Worm (Caenorhabditis elegans): ENCODE measurements around the gene myrf-1.
A peak's percentile ranks its signal among the peaks of the same experiment; 100 is the strongest.

myrf-1 gene

ce11 chrII:10548778-10549671 is 46.7 kb upstream of the myrf-1 start:
- peak; percentile 65 for TF ChIP-seq unc-62 (GFP tag; optimal IDR thresholded peaks at IDR 0.05)
- TF ChIP-seq M03D4.4 (tag; optimal IDR thresholded peaks at IDR 0.05) = no peak
- TF ChIP-seq ceh-83 (GFP tag; optimal IDR thresholded peaks at IDR 0.05) = no peak
- TF ChIP-seq nhr-12 (tag; optimal IDR thresholded peaks at IDR 0.05) = peak; percentile 42
- TF ChIP-seq ceh-39 (tag; optimal IDR thresholded peaks at IDR 0.05) = peak; percentile 10
- peak; percentile 55 for TF ChIP-seq nhr-237 (tag; optimal IDR thresholded peaks at IDR 0.05)
- no peak for TF ChIP-seq mab-5 (tag; optimal IDR thresholded peaks at IDR 0.05)
- no peak for TF ChIP-seq elt-3 (tag; optimal IDR thresholded peaks at IDR 0.05)
- TF ChIP-seq unc-39 (tag; optimal IDR thresholded peaks at IDR 0.05) = no peak
- peak; percentile 99 for TF ChIP-seq nhr-2 (tag; optimal IDR thresholded peaks at IDR 0.05)
- TF ChIP-seq blmp-1 (tag; optimal IDR thresholded peaks at IDR 0.05) = no peak
- TF ChIP-seq flh-1 (GFP tag; optimal IDR thresholded peaks at IDR 0.05) = peak; percentile 22
- peak; percentile 68 for TF ChIP-seq sptf-1 (tag; optimal IDR thresholded peaks at IDR 0.05)
- peak; percentile 71 for TF ChIP-seq unc-120 (tag; optimal IDR thresholded peaks at IDR 0.05; ENCODE audit: poor library complexity, severe bottlenecking)
- TF ChIP-seq ceh-43 (GFP tag; optimal IDR thresholded peaks at IDR 0.05) = no peak
- TF ChIP-seq cnd-1 (tag; optimal IDR thresholded peaks at IDR 0.05) = peak; percentile 63
- peak; percentile 30 for TF ChIP-seq lsy-2 (tag; optimal IDR thresholded peaks at IDR 0.05)
- TF ChIP-seq pha-4 (tag; optimal IDR thresholded peaks at IDR 0.05) = peak; percentile 85
- TF ChIP-seq mep-1 (tag; optimal IDR thresholded peaks at IDR 0.05) = peak; percentile 57
- no peak for TF ChIP-seq nhr-76 (tag; optimal IDR thresholded peaks at IDR 0.05)
- peak; percentile 67 for TF ChIP-seq lin-13 (tag; optimal IDR thresholded peaks at IDR 0.05)
- TF ChIP-seq snpc-4 (tag; optimal IDR thresholded peaks at IDR 0.05) = no peak
- peak; percentile 74 for TF ChIP-seq ham-2 (GFP tag; optimal IDR thresholded peaks at IDR 0.05)
- TF ChIP-seq ztf-11 (tag; optimal IDR thresholded peaks at IDR 0.05) = peak; percentile 68
- TF ChIP-seq nhr-28 (tag; optimal IDR thresholded peaks at IDR 0.05) = no peak
- peak; percentile 70 for TF ChIP-seq ces-1 (GFP tag; optimal IDR thresholded peaks at IDR 0.05)
- TF ChIP-seq lin-32 (GFP tag; optimal IDR thresholded peaks at IDR 0.05) = peak; percentile 32
- TF ChIP-seq tbx-8 (GFP tag; optimal IDR thresholded peaks at IDR 0.05) = no peak
- TF ChIP-seq mls-2 (tag; optimal IDR thresholded peaks at IDR 0.05) = peak; percentile 28
- TF ChIP-seq zip-8 (tag; optimal IDR thresholded peaks at IDR 0.05) = no peak
- peak; percentile 11 for TF ChIP-seq drap-1 (GFP tag; optimal IDR thresholded peaks at IDR 0.05)

DNA sequence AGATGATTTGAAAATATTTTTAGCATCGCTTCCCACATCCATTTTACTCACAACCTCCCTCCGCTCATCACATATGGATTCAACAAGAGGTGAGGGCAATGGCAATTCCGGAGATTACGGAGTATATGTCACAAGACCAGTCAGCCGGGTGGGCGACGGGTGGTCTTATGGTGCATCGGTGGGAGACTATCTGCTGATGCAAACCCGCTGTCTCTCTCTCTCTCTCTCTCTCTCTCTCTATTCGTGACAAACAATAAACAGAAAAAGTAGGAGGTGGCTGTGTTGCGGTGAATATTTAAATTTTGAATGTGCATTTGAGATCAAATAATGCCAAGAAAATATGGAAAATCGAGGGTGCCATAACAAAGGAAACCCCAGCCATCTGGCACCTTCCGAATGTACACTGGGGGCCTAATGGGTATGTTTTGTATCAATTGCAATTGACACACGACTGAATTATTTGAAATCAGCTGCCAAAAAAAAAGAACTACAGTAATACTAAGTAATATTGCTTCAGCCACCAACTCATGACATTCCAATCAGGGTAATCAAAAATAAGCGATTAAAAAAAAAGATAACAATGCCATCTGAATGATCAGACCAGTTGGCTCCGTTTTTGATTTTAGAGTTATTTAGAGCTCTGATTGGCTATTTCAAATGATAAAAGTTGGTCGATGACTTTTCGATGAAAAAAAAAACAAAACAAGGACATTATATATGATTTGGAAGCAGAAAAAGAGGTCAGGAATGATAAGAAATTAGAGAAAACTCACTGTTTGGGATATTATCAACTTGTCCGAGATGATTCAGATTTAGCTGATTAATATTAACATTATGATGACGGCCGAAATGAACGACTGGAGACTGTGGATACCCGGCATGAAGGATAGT is 45.7 kb upstream of the myrf-1 start:
- TF ChIP-seq flh-1 (GFP tag; optimal IDR thresholded peaks at IDR 0.05) = no peak
- no peak for TF ChIP-seq tbx-8 (GFP tag; optimal IDR thresholded peaks at IDR 0.05)
- TF ChIP-seq lsy-2 (tag; optimal IDR thresholded peaks at IDR 0.05) = no peak
- TF ChIP-seq ceh-43 (GFP tag; optimal IDR thresholded peaks at IDR 0.05) = no peak
- TF ChIP-seq unc-39 (tag; optimal IDR thresholded peaks at IDR 0.05) = no peak
- no peak for TF ChIP-seq ceh-39 (tag; optimal IDR thresholded peaks at IDR 0.05)
- no peak for TF ChIP-seq lin-13 (tag; optimal IDR thresholded peaks at IDR 0.05)
- no peak for TF ChIP-seq pha-4 (tag; optimal IDR thresholded peaks at IDR 0.05)
- no peak for TF ChIP-seq drap-1 (GFP tag; optimal IDR thresholded peaks at IDR 0.05)
- TF ChIP-seq sptf-1 (tag; optimal IDR thresholded peaks at IDR 0.05) = peak; percentile 11
- TF ChIP-seq elt-1 (tag; optimal IDR thresholded peaks at IDR 0.05; ENCODE audit: borderline replicate concordance, insufficient read depth) = no peak
- TF ChIP-seq M03D4.4 (tag; optimal IDR thresholded peaks at IDR 0.05) = peak; percentile 5
- TF ChIP-seq ztf-11 (tag; optimal IDR thresholded peaks at IDR 0.05) = no peak
- no peak for TF ChIP-seq sem-2 (GFP tag; optimal IDR thresholded peaks at IDR 0.05)
- no peak for TF ChIP-seq zip-8 (tag; optimal IDR thresholded peaks at IDR 0.05)
- no peak for TF ChIP-seq hlh-1 (tag; optimal IDR thresholded peaks at IDR 0.05)
- TF ChIP-seq cnd-1 (tag; optimal IDR thresholded peaks at IDR 0.05) = peak; percentile 56

DNA sequence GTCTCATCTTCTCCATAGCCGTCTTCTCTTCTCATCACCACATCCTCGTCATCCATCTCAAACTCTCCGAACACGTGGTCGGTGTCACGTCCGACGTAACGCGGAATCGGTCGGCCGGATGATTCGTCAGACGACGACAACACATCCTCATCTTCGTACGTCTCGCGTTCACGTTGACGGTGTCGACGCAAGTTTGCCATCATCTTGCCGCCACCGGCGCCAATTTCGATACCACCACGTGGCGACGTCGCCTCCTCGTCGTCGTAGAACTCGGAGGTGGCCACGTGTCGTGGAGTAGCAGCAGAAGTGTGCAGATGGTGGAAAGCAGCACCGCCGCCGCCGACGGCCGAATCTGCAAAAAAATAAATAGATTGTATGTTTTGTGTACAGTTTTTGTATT is 45.0 kb upstream of the myrf-1 start:
- TF ChIP-seq mls-2 (tag; optimal IDR thresholded peaks at IDR 0.05) = no peak
- TF ChIP-seq nhr-28 (tag; optimal IDR thresholded peaks at IDR 0.05) = no peak
- no peak for TF ChIP-seq unc-62 (GFP tag; optimal IDR thresholded peaks at IDR 0.05)
- TF ChIP-seq flh-1 (GFP tag; optimal IDR thresholded peaks at IDR 0.05) = no peak
- no peak for TF ChIP-seq nhr-76 (tag; optimal IDR thresholded peaks at IDR 0.05)
- no peak for TF ChIP-seq mab-5 (tag; optimal IDR thresholded peaks at IDR 0.05)
- TF ChIP-seq unc-39 (tag; optimal IDR thresholded peaks at IDR 0.05) = no peak
- TF ChIP-seq ceh-43 (GFP tag; optimal IDR thresholded peaks at IDR 0.05) = no peak
- no peak for TF ChIP-seq ceh-39 (tag; optimal IDR thresholded peaks at IDR 0.05)
- TF ChIP-seq cnd-1 (tag; optimal IDR thresholded peaks at IDR 0.05) = no peak
- no peak for TF ChIP-seq lsy-2 (tag; optimal IDR thresholded peaks at IDR 0.05)
- TF ChIP-seq M03D4.4 (tag; optimal IDR thresholded peaks at IDR 0.05) = no peak
- no peak for TF ChIP-seq hlh-1 (tag; optimal IDR thresholded peaks at IDR 0.05)
- no peak for TF ChIP-seq sem-2 (GFP tag; optimal IDR thresholded peaks at IDR 0.05)
- no peak for TF ChIP-seq elt-1 (tag; optimal IDR thresholded peaks at IDR 0.05; ENCODE audit: borderline replicate concordance, insufficient read depth)
